Worm (Caenorhabditis elegans) whole organism, L3 larva: ENCODE data around the gene F41E7.2.

Source experiments
- nhr-237 ChIP-seq: fragments of 150-350 bp; optimal IDR thresholded peaks from 2 replicates; lab custom pipeline; 2014; ENCODE audit warnings: missing biosample characterization, missing genetic modification characterization
- nhr-76 ChIP-seq: fragments of 150-350 bp; sonication (generic microtip); optimal IDR thresholded peaks from 5 replicates; lab custom pipeline; 2014; ENCODE audit warnings: missing biosample characterization, missing genetic modification characterization
- sea-2 ChIP-seq: fragments of 150-350 bp; sonication (generic microtip); optimal IDR thresholded peaks from 4 replicates; lab custom pipeline; 2014; ENCODE audit warnings: missing biosample characterization, missing genetic modification reagents, missing genetic modification characterization
- snpc-4 ChIP-seq: fragments of 150-350 bp; optimal IDR thresholded peaks from 2 replicates; lab custom pipeline; 2014; ENCODE audit warnings: missing biosample characterization, missing genetic modification characterization
- unc-62 ChIP-seq: fragments of 150-350 bp; sonication (generic microtip); optimal IDR thresholded peaks from 4 replicates; lab custom pipeline; 2014; ENCODE audit warnings: missing biosample characterization, missing genetic modification reagents, missing genetic modification characterization

ce11 chrX:10230872-10231271 is 42.6 kb upstream of the F41E7.2 start:
- no peak for TF ChIP-seq snpc-4 (tag; lab: Kevin White, UChicago)
- no peak for TF ChIP-seq unc-62 (GFP tag; lab: Kevin White, UChicago)
- TF ChIP-seq nhr-237, result no peak
- no peak for TF ChIP-seq nhr-76 (tag; lab: Kevin White, UChicago)
- TF ChIP-seq sea-2 (GFP tag; lab: Kevin White, UChicago), result no peak
